Worm (Caenorhabditis elegans): ENCODE data around the gene twk-36.

DNA sequence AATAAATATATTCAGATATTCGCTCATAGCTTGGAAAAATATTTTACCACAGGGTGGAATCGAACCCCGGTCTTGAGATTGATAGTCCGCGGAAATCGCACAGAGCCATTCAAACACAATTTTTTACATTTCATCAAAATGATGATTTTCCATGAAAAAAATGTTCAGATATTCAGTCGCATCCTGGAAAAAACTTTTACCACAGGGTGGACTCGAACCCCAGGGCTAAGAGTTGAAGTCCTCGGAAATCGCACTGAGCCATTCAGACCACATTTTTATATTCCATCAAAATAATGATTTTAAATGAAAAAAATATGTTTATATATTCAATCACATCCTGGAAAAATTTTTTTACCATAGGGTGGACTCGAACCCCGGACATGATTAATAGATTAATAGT is 24.3 kb downstream of the twk-36 start:
- TF ChIP-seq nhr-76 (tag; optimal IDR thresholded peaks at IDR 0.05) (no peak), ztf-11 (tag; optimal IDR thresholded peaks at IDR 0.05) (no peak), nhr-11 (tag; optimal IDR thresholded peaks at IDR 0.05) (no peak)

All from whole organism, L3 larva.